Fruit fly (Drosophila melanogaster) whole organism, wandering third instar larva: Measurements from ENCODE around the gene CREG.
A peak's percentile ranks its signal among the peaks of the same experiment; 100 is the strongest.

Experiments
- Abd-B ChIP-seq: fragments of >200 bp; optimal IDR thresholded peaks from 2 replicates; lab custom pipeline; 2017; ENCODE audit warnings: missing biosample characterization, missing genetic modification characterization
- CG32264 ChIP-seq: fragments of 200-800 bp; sonication (Bioruptor generic); optimal IDR thresholded peaks from 2 replicates; lab custom pipeline; 2016; ENCODE audit warnings: missing biosample characterization, missing genetic modification characterization
- CG9705 ChIP-seq: fragments of 200-800 bp; sonication (Bioruptor generic); optimal IDR thresholded peaks from 2 replicates; lab custom pipeline; 2018; ENCODE audit warnings: missing biosample characterization, mild to moderate bottlenecking, missing genetic modification characterization
- CrebA ChIP-seq: fragments of 200-800 bp; sonication (Bioruptor generic); optimal IDR thresholded peaks from 2 replicates; lab custom pipeline; 2016; ENCODE audit warnings: missing biosample characterization, mild to moderate bottlenecking, missing genetic modification characterization, borderline replicate concordance
- Dfd ChIP-seq: fragments of >200 bp; optimal IDR thresholded peaks from 2 replicates; lab custom pipeline; 2017; ENCODE audit warnings: missing biosample characterization, missing genetic modification characterization
- Dif ChIP-seq: fragments of 200-275, 200-300 bp; sonication (Bioruptor generic); optimal IDR thresholded peaks from 2 replicates; lab custom pipeline; 2018; ENCODE audit warnings: missing biosample characterization, missing genetic modification characterization; ENCODE audit not compliant: partially characterized antibody
- GATAd ChIP-seq: sonication (Bioruptor generic); optimal IDR thresholded peaks from 2 replicates; lab custom pipeline; 2016; ENCODE audit warnings: missing biosample characterization, missing genetic modification characterization
- HLH106 ChIP-seq: fragments of 200-800 bp; optimal IDR thresholded peaks from 3 replicates; lab custom pipeline; 2019; ENCODE audit warnings: missing biosample characterization, mild to moderate bottlenecking, missing genetic modification characterization, moderate library complexity
- Hnf4 ChIP-seq: fragments of 200-800 bp; sonication (Bioruptor generic); optimal IDR thresholded peaks from 2 replicates; lab custom pipeline; 2016; ENCODE audit warnings: missing biosample characterization, mild to moderate bottlenecking, missing genetic modification characterization
- Hr78 ChIP-seq: fragments of >200 bp; optimal IDR thresholded peaks from 2 replicates; lab custom pipeline; 2017; ENCODE audit warnings: missing biosample characterization, missing genetic modification characterization
- Hr83 ChIP-seq: fragments of 200-300 bp; sonication (Bioruptor generic); optimal IDR thresholded peaks from 2 replicates; lab custom pipeline; 2016; ENCODE audit warnings: missing biosample characterization, mild to moderate bottlenecking, missing genetic modification characterization, moderate library complexity; ENCODE audit not compliant: poor library complexity, severe bottlenecking
- Jra ChIP-seq: sonication (Bioruptor generic); optimal IDR thresholded peaks from 2 replicates; lab custom pipeline; 2016; ENCODE audit warnings: missing biosample characterization, missing genetic modification characterization
- Mio ChIP-seq: sonication (Bioruptor generic); optimal IDR thresholded peaks from 2 replicates; lab custom pipeline; 2016; ENCODE audit warnings: missing biosample characterization, missing genetic modification characterization
- Myc ChIP-seq: fragments of >200 bp; optimal IDR thresholded peaks from 2 replicates; lab custom pipeline; 2017
- N ChIP-seq: fragments of >200 bp; optimal IDR thresholded peaks from 2 replicates; lab custom pipeline; 2018; ENCODE audit warnings: missing biosample characterization, missing external identifiers, missing genetic modification characterization
- OdsH ChIP-seq: fragments of 200-800 bp; sonication (Bioruptor generic); optimal IDR thresholded peaks from 2 replicates; lab custom pipeline; 2016; ENCODE audit warnings: missing biosample characterization, mild to moderate bottlenecking, missing genetic modification characterization
- Rel ChIP-seq, 2 experiments: fragments of 200-800 bp; sonication (Bioruptor generic) in 1 of 2; optimal IDR thresholded peaks; 2 replicates in 1 of 2; 3 replicates in 1 of 2; lab custom pipeline; 2016 to 2019; ENCODE audit warnings: mild to moderate bottlenecking in 2 of 2, missing biosample characterization in 2 of 2, missing genetic modification characterization in 2 of 2, moderate library complexity in 1 of 2
- Sp1 ChIP-seq: fragments of 200-800 bp; sonication (Bioruptor generic); optimal IDR thresholded peaks from 3 replicates; lab custom pipeline; 2019; ENCODE audit warnings: missing biosample characterization, mild to moderate bottlenecking, missing genetic modification characterization, moderate library complexity
- Vsx2 ChIP-seq: fragments of 200-300, 225-300 bp; sonication (Bioruptor generic); optimal IDR thresholded peaks from 2 replicates; lab custom pipeline; 2018; ENCODE audit warnings: missing biosample characterization, missing genetic modification characterization; ENCODE audit not compliant: partially characterized antibody
- br ChIP-seq: fragments of 200-800 bp; sonication (Bioruptor generic); optimal IDR thresholded peaks from 2 replicates; lab custom pipeline; 2016; ENCODE audit warnings: missing biosample characterization, missing genetic modification characterization
- brk ChIP-seq: fragments of 200-800 bp; sonication (Bioruptor generic); optimal IDR thresholded peaks from 2 replicates; lab custom pipeline; 2016; ENCODE audit warnings: missing biosample characterization, mild to moderate bottlenecking, missing genetic modification characterization
- dl ChIP-seq, 2 experiments: fragments of 175-275, 200-275 bp in 1 of 2; fragments of 200-275 bp in 1 of 2; sonication (Bioruptor generic); optimal IDR thresholded peaks; lab custom pipeline; 2018; ENCODE audit warnings: mild to moderate bottlenecking in 2 of 2, missing biosample characterization in 2 of 2, missing genetic modification characterization in 2 of 2, moderate library complexity in 2 of 2; ENCODE audit not compliant: partially characterized antibody in 2 of 2, insufficient read depth in 1 of 2
- dmrt93B ChIP-seq: fragments of 200-800 bp; sonication (Bioruptor generic); optimal IDR thresholded peaks from 2 replicates; lab custom pipeline; 2018; ENCODE audit warnings: missing biosample characterization, mild to moderate bottlenecking, missing genetic modification characterization
- dsf ChIP-seq: sonication (Bioruptor generic); optimal IDR thresholded peaks from 2 replicates; lab custom pipeline; 2016; ENCODE audit warnings: missing biosample characterization, missing genetic modification characterization, borderline replicate concordance
- ey ChIP-seq: fragments of 200-800 bp; sonication (Bioruptor generic); optimal IDR thresholded peaks from 2 replicates; lab custom pipeline; 2016; ENCODE audit warnings: missing biosample characterization, missing genetic modification characterization
- foxo ChIP-seq, 2 experiments: fragments of 200-800 bp; sonication (Bioruptor generic); optimal IDR thresholded peaks; 2 replicates in 1 of 2; 3 replicates in 1 of 2; lab custom pipeline; 2016 to 2017; ENCODE audit warnings: missing biosample characterization in 2 of 2, missing genetic modification characterization in 2 of 2
- fru ChIP-seq: fragments of 200-800 bp; sonication (Bioruptor generic); optimal IDR thresholded peaks from 3 replicates; lab custom pipeline; 2016; ENCODE audit warnings: missing biosample characterization, mild to moderate bottlenecking, missing genetic modification characterization
- h ChIP-seq: fragments of 200-800 bp; sonication (Bioruptor generic); optimal IDR thresholded peaks from 3 replicates; lab custom pipeline; 2016; ENCODE audit warnings: missing biosample characterization, mild to moderate bottlenecking, missing genetic modification characterization
- jim ChIP-seq: fragments of 175-275, 200-325 bp; sonication (Bioruptor generic); optimal IDR thresholded peaks from 2 replicates; lab custom pipeline; 2016; ENCODE audit warnings: missing biosample characterization, mild to moderate bottlenecking, missing genetic modification characterization
- lola ChIP-seq: fragments of >200 bp; optimal IDR thresholded peaks from 2 replicates; lab custom pipeline; 2017; ENCODE audit warnings: missing biosample characterization, missing genetic modification characterization
- pan ChIP-seq: fragments of >200 bp; optimal IDR thresholded peaks from 2 replicates; lab custom pipeline; 2017
- psq ChIP-seq: fragments of 200-800 bp; sonication (Bioruptor generic); optimal IDR thresholded peaks from 3 replicates; lab custom pipeline; 2017; ENCODE audit warnings: missing biosample characterization, mild to moderate bottlenecking, missing genetic modification characterization, moderate library complexity
- rgr ChIP-seq: fragments of 200-800 bp; sonication (Bioruptor generic); optimal IDR thresholded peaks from 3 replicates; lab custom pipeline; 2016; ENCODE audit warnings: missing biosample characterization, mild to moderate bottlenecking, missing genetic modification characterization
- sage ChIP-seq: fragments of 200-800 bp; sonication (Bioruptor generic); optimal IDR thresholded peaks from 2 replicates; lab custom pipeline; 2016; ENCODE audit warnings: missing biosample characterization, mild to moderate bottlenecking, missing genetic modification characterization
- sv ChIP-seq: fragments of 200-800 bp; sonication (Bioruptor generic); optimal IDR thresholded peaks from 3 replicates; lab custom pipeline; 2016; ENCODE audit warnings: missing biosample characterization, missing genetic modification characterization
- tai ChIP-seq: sonication (Bioruptor generic); optimal IDR thresholded peaks from 2 replicates; lab custom pipeline; 2016; ENCODE audit warnings: missing biosample characterization, missing genetic modification characterization
- usp ChIP-seq: fragments of >200 bp; optimal IDR thresholded peaks from 2 replicates; lab custom pipeline; 2017; ENCODE audit warnings: missing biosample characterization, missing genetic modification characterization
- woc ChIP-seq: sonication (Bioruptor generic); optimal IDR thresholded peaks from 2 replicates; lab custom pipeline; 2016; ENCODE audit warnings: missing biosample characterization, mild to moderate bottlenecking, missing genetic modification characterization

The CREG gene

dm6 chr3R:17405009-17405408 is 10.6 kb upstream of the CREG start, which contains the start of gene CG42823:
TSS of gene CG42823 (minus strand) at chr3R:17405109.
- TF ChIP-seq Mio (no peak), Jra (no peak), HLH106 (tag; lab: Kevin White, UChicago) (no peak), psq (GFP tag; lab: Kevin White, UChicago) (no peak), dmrt93B (no peak), foxo (GFP tag; optimal IDR thresholded peaks at IDR 0.05; lab: Kevin White, UChicago) (no peak), dsf (no peak), lola (GFP tag; lab: Kevin White, UChicago) (no peak), Dif (GFP tag; lab: Kevin White, UChicago) (no peak), brk (no peak), h (GFP tag; lab: Kevin White, UChicago) (no peak), sage (no peak), ey (GFP tag; lab: Kevin White, UChicago) (no peak)

DNA sequence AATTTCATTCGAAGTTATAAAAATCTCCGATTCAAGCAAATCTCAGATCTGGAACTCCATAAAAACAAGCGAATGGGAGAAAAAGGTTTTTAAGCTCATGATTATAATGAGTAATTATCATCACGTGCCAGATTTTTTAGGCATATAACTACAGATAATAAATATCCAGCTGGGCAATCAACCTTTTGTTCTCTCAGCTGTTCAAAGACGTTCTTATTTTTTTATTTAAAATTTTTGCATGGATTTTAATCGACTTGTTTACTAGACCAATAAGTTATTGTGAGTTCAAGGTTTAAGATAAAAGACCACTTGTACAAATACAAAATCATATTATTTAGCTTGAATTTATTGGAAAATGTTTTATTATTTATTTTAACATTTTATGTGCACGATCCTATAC is 9.7 kb upstream of the CREG start:
- TF ChIP-seq N (GFP tag; lab: Kevin White, UChicago), result no peak
- no peak for TF ChIP-seq pan
- TF ChIP-seq Abd-B (GFP tag; lab: Kevin White, UChicago), result no peak
- TF ChIP-seq dl (GFP tag; optimal IDR thresholded peaks at IDR 0.05; lab: Kevin White, UChicago; ENCODE audit: insufficient read depth in 1 of 2, partially characterized antibody in 2 of 2), result no peak
- no peak for TF ChIP-seq GATAd
- TF ChIP-seq Vsx2 (GFP tag; lab: Kevin White, UChicago), result no peak
- peak; percentile 77 for TF ChIP-seq Hr83
- TF ChIP-seq rgr, result peak; percentile 72
- TF ChIP-seq OdsH (GFP tag; lab: Kevin White, UChicago), result peak; percentile 60
- no peak for TF ChIP-seq CrebA (GFP tag; lab: Kevin White, UChicago)
- peak; percentile 78 for TF ChIP-seq Hnf4
- TF ChIP-seq Myc (lab: Kevin White, UChicago), result no peak
- TF ChIP-seq ey (GFP tag; lab: Kevin White, UChicago), result no peak
- TF ChIP-seq jim (GFP tag; lab: Kevin White, UChicago), result no peak
- TF ChIP-seq Dif (GFP tag; lab: Kevin White, UChicago), result no peak
- TF ChIP-seq tai, result peak; percentile 59
- no peak for TF ChIP-seq lola (GFP tag; lab: Kevin White, UChicago)
- no peak for TF ChIP-seq usp (GFP tag; lab: Kevin White, UChicago)
- TF ChIP-seq HLH106 (tag; lab: Kevin White, UChicago), result peak; percentile 12
- TF ChIP-seq fru, result peak; percentile 2
- no peak for TF ChIP-seq Hr78 (GFP tag; lab: Kevin White, UChicago)
- TF ChIP-seq Mio, result no peak
- no peak for TF ChIP-seq dsf
- TF ChIP-seq Jra, result peak; percentile 36
- TF ChIP-seq psq (GFP tag; lab: Kevin White, UChicago), result no peak
- no peak for TF ChIP-seq sv (GFP tag; lab: Kevin White, UChicago)
- TF ChIP-seq CG9705 (GFP tag; lab: Kevin White, UChicago), result no peak
- TF ChIP-seq h (GFP tag; lab: Kevin White, UChicago), result peak; percentile 16
- TF ChIP-seq dmrt93B, result no peak
- TF ChIP-seq Dfd (GFP tag; lab: Kevin White, UChicago), result no peak
- no peak for TF ChIP-seq Sp1 (GFP tag; lab: Kevin White, UChicago)
- peak in 1 of 2 experiments; percentile 5 for TF ChIP-seq foxo (GFP tag; optimal IDR thresholded peaks at IDR 0.05; lab: Kevin White, UChicago)
- no peak for TF ChIP-seq CG32264 (GFP tag; lab: Kevin White, UChicago)
- TF ChIP-seq sage, result no peak
- peak; percentile 40 for TF ChIP-seq brk
- no peak for TF ChIP-seq woc (GFP tag; lab: Kevin White, UChicago)
- no peak for TF ChIP-seq Rel (GFP tag; optimal IDR thresholded peaks at IDR 0.05; lab: Kevin White, UChicago)
- no peak for TF ChIP-seq Rel (tag; optimal IDR thresholded peaks at IDR 0.05; lab: Kevin White, UChicago)
- peak; percentile 55 for TF ChIP-seq br

- TF ChIP-seq Vsx2 (GFP tag; lab: Kevin White, UChicago) (peak; percentile 45), rgr (no peak), dsf (no peak), br (no peak), pan (no peak), Hr83 (no peak), h (GFP tag; lab: Kevin White, UChicago) (no peak), dmrt93B (no peak), jim (GFP tag; lab: Kevin White, UChicago) (no peak)
Measured at dm6 chr3R:17403618-17404017, 9.2 kb upstream of the CREG start, which contains the start of gene CG34280. TSS of gene CG34280 (minus strand) at chr3R:17403718.
